Fruit fly (Drosophila melanogaster) whole organism, embryonic: Measurements from ENCODE around the gene OtopLb.
A peak's percentile ranks its signal among the peaks of the same experiment; 100 is the strongest.

Source experiments
- Asciz ChIP-seq: fragments of 200-800 bp; sonication (Bioruptor generic); optimal IDR thresholded peaks from 2 replicates; lab custom pipeline; 2017; ENCODE audit warnings: missing biosample characterization, mild to moderate bottlenecking, missing genetic modification characterization, missing genetic modification reagents
- Atf6 ChIP-seq: fragments of 200-800 bp; sonication (Bioruptor generic); IDR thresholded peaks from 2 replicates; pipeline ENCODE4 v1.3.6; 2022; ENCODE audit warnings: missing biosample characterization, missing genetic modification characterization
- BtbVII ChIP-seq: fragments of 200-800 bp; sonication (Bioruptor generic); optimal IDR thresholded peaks from 3 replicates; lab custom pipeline; 2017; ENCODE audit warnings: missing biosample characterization, mild to moderate bottlenecking, missing genetic modification characterization
- CG1024 ChIP-seq: fragments of 200-800 bp; sonication (Bioruptor generic); IDR thresholded peaks from 2 replicates; pipeline ENCODE4 v1.3.6; 2022; ENCODE audit warnings: missing biosample characterization, missing genetic modification characterization
- CG11696 ChIP-seq: fragments of 200-800 bp; sonication (Bioruptor generic); IDR thresholded peaks from 2 replicates; pipeline ENCODE4 v1.3.6; 2022; ENCODE audit warnings: missing biosample characterization, missing genetic modification characterization
- CG12071 ChIP-seq: fragments of 200-800 bp; sonication (Bioruptor generic); optimal IDR thresholded peaks from 3 replicates; lab custom pipeline; 2018; ENCODE audit warnings: missing biosample characterization, mild to moderate bottlenecking, missing genetic modification characterization
- CG1233 ChIP-seq: fragments of 200-800 bp; sonication (Bioruptor generic); optimal IDR thresholded peaks from 4 replicates; lab custom pipeline; 2018; ENCODE audit warnings: missing biosample characterization, mild to moderate bottlenecking, missing genetic modification characterization
- CG12769 ChIP-seq: fragments of 200-800 bp; sonication (Bioruptor generic); optimal IDR thresholded peaks from 2 replicates; lab custom pipeline; 2019; ENCODE audit warnings: missing biosample characterization, mild to moderate bottlenecking, missing genetic modification characterization, moderate library complexity
- CG13624 ChIP-seq: fragments of 200-800 bp; sonication (Bioruptor generic); optimal IDR thresholded peaks from 2 replicates; lab custom pipeline; 2016; ENCODE audit warnings: missing biosample characterization, missing genetic modification characterization
- CG14860 ChIP-seq: fragments of 200-800 bp; sonication (Bioruptor generic); IDR thresholded peaks from 3 replicates; pipeline ENCODE4 v1.3.6; 2022; ENCODE audit warnings: missing biosample characterization, missing genetic modification characterization; ENCODE audit not compliant: partially characterized antibody
- CG15269 ChIP-seq: fragments of 200-800 bp; sonication (Bioruptor generic); optimal IDR thresholded peaks from 2 replicates; lab custom pipeline; 2018; ENCODE audit warnings: missing biosample characterization, mild to moderate bottlenecking, missing genetic modification characterization, moderate library complexity
- CG15514 ChIP-seq: fragments of 200-800 bp; sonication (Bioruptor generic); optimal IDR thresholded peaks from 3 replicates; lab custom pipeline; 2017; ENCODE audit warnings: missing biosample characterization, missing genetic modification characterization, mild to moderate bottlenecking, moderate library complexity, missing genetic modification reagents
- CG16779 ChIP-seq: fragments of 200-800 bp; sonication (Bioruptor generic); IDR thresholded peaks from 2 replicates; pipeline ENCODE4 v1.3.6; 2022; ENCODE audit warnings: missing biosample characterization, missing genetic modification characterization
- CG18764 ChIP-seq: fragments of 200-800 bp; sonication (Bioruptor generic); optimal IDR thresholded peaks from 3 replicates; lab custom pipeline; 2016; ENCODE audit warnings: missing biosample characterization, missing genetic modification characterization
- CG2678 ChIP-seq: fragments of 200-800 bp; sonication (Bioruptor generic); optimal IDR thresholded peaks from 3 replicates; lab custom pipeline; 2019; ENCODE audit warnings: missing biosample characterization, mild to moderate bottlenecking, missing genetic modification characterization, moderate library complexity
- CG30431 ChIP-seq: fragments of 200-800 bp; sonication (Bioruptor generic); optimal IDR thresholded peaks from 2 replicates; lab custom pipeline; 2017; ENCODE audit warnings: missing biosample characterization, missing genetic modification characterization
- CG31365 ChIP-seq: fragments of 200-800 bp; sonication (Bioruptor generic); optimal IDR thresholded peaks from 2 replicates; lab custom pipeline; 2018; ENCODE audit warnings: missing biosample characterization, mild to moderate bottlenecking, missing genetic modification characterization
- CG33213 ChIP-seq: fragments of 200-800 bp; sonication (Bioruptor generic); optimal IDR thresholded peaks from 3 replicates; lab custom pipeline; 2016; ENCODE audit warnings: missing biosample characterization, missing genetic modification characterization
- CG5180 ChIP-seq: fragments of 200-800 bp; sonication (Bioruptor generic); optimal IDR thresholded peaks from 3 replicates; lab custom pipeline; 2017; ENCODE audit warnings: missing biosample characterization, missing genetic modification characterization, mild to moderate bottlenecking, moderate library complexity, missing genetic modification reagents
- CG7839 ChIP-seq: fragments of 200-800 bp; sonication (Bioruptor generic); optimal IDR thresholded peaks from 3 replicates; lab custom pipeline; 2018; ENCODE audit warnings: missing biosample characterization, mild to moderate bottlenecking, missing genetic modification characterization, moderate library complexity
- CG8944 ChIP-seq: fragments of 200-800 bp; sonication (Bioruptor generic); optimal IDR thresholded peaks from 3 replicates; lab custom pipeline; 2016; ENCODE audit warnings: missing biosample characterization, missing genetic modification characterization
- CG9797 ChIP-seq: fragments of 200-800 bp; sonication (Bioruptor generic); optimal IDR thresholded peaks from 3 replicates; lab custom pipeline; 2018; ENCODE audit warnings: missing biosample characterization, mild to moderate bottlenecking, missing genetic modification characterization
- Dip3 ChIP-seq: fragments of 200-800 bp; sonication (Bioruptor generic); optimal IDR thresholded peaks from 3 replicates; lab custom pipeline; 2016; ENCODE audit warnings: missing biosample characterization, missing genetic modification characterization
- GATAe ChIP-seq: fragments of 200-800 bp; sonication (Bioruptor generic); conservative IDR thresholded peaks from 2 replicates; pipeline ENCODE4 v1.3.6; 2022; ENCODE audit warnings: missing biosample characterization, missing genetic modification characterization
- HLHmδ ChIP-seq: fragments of 200-800 bp; sonication (Bioruptor generic); optimal IDR thresholded peaks from 2 replicates; lab custom pipeline; 2018; ENCODE audit warnings: missing biosample characterization, mild to moderate bottlenecking, missing genetic modification characterization, moderate library complexity
- HmgD ChIP-seq: fragments of 200-800 bp; sonication (Bioruptor generic); optimal IDR thresholded peaks from 3 replicates; lab custom pipeline; 2016; ENCODE audit warnings: missing biosample characterization, missing genetic modification characterization
- Hmr ChIP-seq: fragments of 200-800 bp; sonication (Bioruptor generic); optimal IDR thresholded peaks from 3 replicates; lab custom pipeline; 2017; ENCODE audit warnings: mild to moderate bottlenecking, missing biosample characterization, missing genetic modification reagents, missing genetic modification characterization
- MBD-R2 ChIP-seq: fragments of 200-800 bp; sonication (Bioruptor generic); IDR thresholded peaks from 2 replicates; pipeline ENCODE4 v1.3.6; 2022; ENCODE audit warnings: missing biosample characterization, missing genetic modification characterization
- Meics ChIP-seq: fragments of 200-800 bp; sonication (Bioruptor generic); optimal IDR thresholded peaks from 2 replicates; lab custom pipeline; 2017; ENCODE audit warnings: missing biosample characterization, mild to moderate bottlenecking, missing genetic modification characterization
- al ChIP-seq: fragments of 200-800 bp; sonication (Bioruptor generic); IDR thresholded peaks from 2 replicates; pipeline ENCODE4 v1.3.6; 2022; ENCODE audit warnings: missing biosample characterization, missing genetic modification characterization
- cato ChIP-seq: fragments of 200-800 bp; sonication (Bioruptor generic); optimal IDR thresholded peaks from 2 replicates; lab custom pipeline; 2016; ENCODE audit warnings: missing biosample characterization, missing genetic modification characterization, borderline replicate concordance
- chif ChIP-seq, 2 experiments: fragments of 200-800 bp; sonication (Bioruptor generic); optimal IDR thresholded peaks; 3 replicates each; lab custom pipeline; 2016; ENCODE audit warnings: missing biosample characterization in 2 of 2, missing genetic modification characterization in 2 of 2
- corto ChIP-seq: fragments of 200-800 bp; sonication (Bioruptor generic); optimal IDR thresholded peaks from 2 replicates; lab custom pipeline; 2016; ENCODE audit warnings: missing biosample characterization, mild to moderate bottlenecking, missing genetic modification characterization, moderate library complexity
- da ChIP-seq: fragments of 200-800 bp; sonication (Bioruptor generic); optimal IDR thresholded peaks from 2 replicates; lab custom pipeline; 2016; ENCODE audit warnings: missing biosample characterization, missing genetic modification characterization
- dysf ChIP-seq: fragments of 200-800 bp; sonication (Bioruptor generic); IDR thresholded peaks from 3 replicates; pipeline ENCODE4 v1.3.6; 2022; ENCODE audit warnings: missing biosample characterization, missing genetic modification characterization
- gce ChIP-seq: fragments of 200-800 bp; sonication (Bioruptor generic); IDR thresholded peaks from 3 replicates; pipeline ENCODE4 v1.3.6; 2022; ENCODE audit warnings: missing biosample characterization, missing genetic modification characterization
- gcm2 ChIP-seq: fragments of 200-800 bp; sonication (Bioruptor generic); optimal IDR thresholded peaks from 2 replicates; lab custom pipeline; 2016; ENCODE audit warnings: missing biosample characterization, missing genetic modification characterization
- grn ChIP-seq: fragments of 200-800 bp; sonication (Bioruptor generic); optimal IDR thresholded peaks from 3 replicates; lab custom pipeline; 2017; ENCODE audit warnings: missing biosample characterization, missing genetic modification characterization
- klu ChIP-seq: fragments of 200-800 bp; sonication (Bioruptor generic); IDR thresholded peaks from 2 replicates; pipeline ENCODE4 v1.3.6; 2022; ENCODE audit warnings: missing biosample characterization, missing genetic modification characterization
- lbe ChIP-seq: fragments of 200-800 bp; sonication (Bioruptor generic); optimal IDR thresholded peaks from 2 replicates; lab custom pipeline; 2016; ENCODE audit warnings: missing biosample characterization, mild to moderate bottlenecking, missing genetic modification characterization
- lilli ChIP-seq: fragments of 200-800 bp; sonication (Bioruptor generic); optimal IDR thresholded peaks from 3 replicates; lab custom pipeline; 2016; ENCODE audit warnings: missing biosample characterization, missing genetic modification characterization
- mirr ChIP-seq: fragments of 200-800 bp; sonication (Bioruptor generic); optimal IDR thresholded peaks from 3 replicates; lab custom pipeline; 2018; ENCODE audit warnings: missing biosample characterization, mild to moderate bottlenecking, missing genetic modification characterization
- onecut ChIP-seq: fragments of 200-800 bp; sonication (Bioruptor generic); IDR thresholded peaks from 2 replicates; pipeline ENCODE4 v1.3.6; 2022; ENCODE audit warnings: missing biosample characterization, missing genetic modification characterization
- p53 ChIP-seq: fragments of 200-800 bp; sonication (Bioruptor generic); optimal IDR thresholded peaks from 2 replicates; lab custom pipeline; 2016; ENCODE audit warnings: missing biosample characterization, missing genetic modification characterization
- pan ChIP-seq, 4 experiments: fragments of >200 bp in 3 of 4; fragments of 200-800 bp in 1 of 4; sonication (Bioruptor generic) in 1 of 4; optimal IDR thresholded peaks in 3 of 4; IDR thresholded peaks in 1 of 4; 2 replicates each; pipeline versions ENCODE4 v1.3.6 to Lab custom; 2017 to 2022; ENCODE audit warnings: missing biosample characterization in 2 of 4, missing genetic modification characterization in 2 of 4, mixed read lengths in 1 of 4
- pnt ChIP-seq: fragments of 200-800 bp; sonication (Bioruptor generic); optimal IDR thresholded peaks from 3 replicates; lab custom pipeline; 2016; ENCODE audit warnings: missing biosample characterization, missing genetic modification characterization
- scrt ChIP-seq: fragments of 200-800 bp; sonication (Bioruptor generic); optimal IDR thresholded peaks from 2 replicates; lab custom pipeline; 2018; ENCODE audit warnings: missing biosample characterization, mild to moderate bottlenecking, missing genetic modification characterization, moderate library complexity
- sens-2 ChIP-seq: fragments of 200-800 bp; sonication (Bioruptor generic); IDR thresholded peaks from 2 replicates; pipeline ENCODE4 v1.3.6; 2022; ENCODE audit warnings: missing biosample characterization, missing genetic modification characterization
- tap ChIP-seq: fragments of 200-800 bp; optimal IDR thresholded peaks from 3 replicates; lab custom pipeline; 2019; ENCODE audit warnings: missing biosample characterization, mild to moderate bottlenecking, missing genetic modification characterization, moderate library complexity
- tio ChIP-seq: fragments of 200-800 bp; sonication (Bioruptor generic); optimal IDR thresholded peaks from 2 replicates; lab custom pipeline; 2017; ENCODE audit warnings: missing biosample characterization, missing genetic modification characterization, inconsistent platforms
- yki ChIP-seq: fragments of >200 bp; optimal IDR thresholded peaks from 3 replicates; lab custom pipeline; 2018

OtopLb gene

dm6 chr2L:3228694-3229093 lies 51.6 kb downstream of the OtopLb start (continued):
- TF ChIP-seq CG12071 (GFP tag; lab: Kevin White, UChicago) (peak; percentile 80), HmgD (no peak), GATAe (no peak), scrt (GFP tag; lab: Kevin White, UChicago) (peak; percentile 28), CG33213 (no peak), lilli (GFP tag; lab: Kevin White, UChicago) (no peak), CG9797 (GFP tag; lab: Kevin White, UChicago) (no peak), CG15514 (GFP tag; lab: Kevin White, UChicago) (peak; percentile 77), chif (GFP tag; optimal IDR thresholded peaks at IDR 0.05; lab: Kevin White, UChicago) (no peak), onecut (no peak), CG7839 (tag; lab: Kevin White, UChicago) (peak; percentile 28), Atf6 (GFP tag; lab: Robert Waterston, UW) (no peak), Asciz (GFP tag; lab: Kevin White, UChicago) (peak; percentile 69), CG14860 (no peak), yki (lab: Kevin White, UChicago) (no peak), pnt (GFP tag; lab: Kevin White, UChicago) (no peak), Hmr (peak; percentile 20), grn (GFP tag; lab: Kevin White, UChicago) (no peak), MBD-R2 (GFP tag; lab: Robert Waterston, UW) (no peak), CG1024 (GFP tag; lab: Robert Waterston, UW) (no peak), pan (optimal IDR thresholded peaks at IDR 0.05; lab: Kevin White, UChicago) (no peak), pan (GFP tag; optimal IDR thresholded peaks at IDR 0.05 in 1 of 2, IDR thresholded peaks at IDR 0.05 in 1 of 2) (peak in 1 of 2 experiments; percentile 46), lbe (GFP tag; lab: Kevin White, UChicago) (no peak), Meics (GFP tag; lab: Kevin White, UChicago) (peak; percentile 71), CG8944 (GFP tag; lab: Kevin White, UChicago) (no peak), CG15269 (tag; lab: Kevin White, UChicago) (peak; percentile 11), dysf (GFP tag; lab: Robert Waterston, UW) (peak; percentile 24; the same call in 1 of the 3 replicates), gcm2 (no peak), p53 (GFP tag; lab: Kevin White, UChicago) (no peak), klu (GFP tag; lab: Robert Waterston, UW) (no peak), HLHmδ (GFP tag; lab: Kevin White, UChicago) (no peak), CG11696 (0 out of 2 replicates have a peak, but pooled peaks have one; percentile 31), CG2678 (tag; lab: Kevin White, UChicago) (peak; percentile 69), CG16779 (GFP tag; lab: Robert Waterston, UW) (no peak), cato (GFP tag; lab: Kevin White, UChicago) (no peak), Dip3 (GFP tag; lab: Kevin White, UChicago) (no peak), mirr (GFP tag; lab: Kevin White, UChicago) (peak; percentile 79), da (no peak), sens-2 (GFP tag; lab: Robert Waterston, UW) (no peak), gce (GFP tag; lab: Robert Waterston, UW) (peak; percentile 28; the same call in 1 of the 3 replicates), CG30431 (GFP tag; lab: Kevin White, UChicago) (no peak), CG12769 (tag; lab: Kevin White, UChicago) (peak; percentile 7), CG31365 (tag; lab: Kevin White, UChicago) (peak; percentile 26), CG18764 (GFP tag; lab: Kevin White, UChicago) (peak; percentile 30), CG5180 (GFP tag; lab: Kevin White, UChicago) (peak; percentile 40), BtbVII (GFP tag; lab: Kevin White, UChicago) (peak; percentile 53), CG1233 (GFP tag; lab: Kevin White, UChicago) (peak; percentile 40), corto (GFP tag; lab: Kevin White, UChicago) (no peak), tio (GFP tag; lab: Kevin White, UChicago) (no peak), tap (tag; lab: Kevin White, UChicago) (peak; percentile 27), CG13624 (GFP tag; lab: Kevin White, UChicago) (no peak), al (GFP tag; lab: Robert Waterston, UW) (no peak)
